Worm (Caenorhabditis elegans): Measurements from ENCODE around the gene Y51A2B.4.

Gene Y51A2B.4

DNA sequence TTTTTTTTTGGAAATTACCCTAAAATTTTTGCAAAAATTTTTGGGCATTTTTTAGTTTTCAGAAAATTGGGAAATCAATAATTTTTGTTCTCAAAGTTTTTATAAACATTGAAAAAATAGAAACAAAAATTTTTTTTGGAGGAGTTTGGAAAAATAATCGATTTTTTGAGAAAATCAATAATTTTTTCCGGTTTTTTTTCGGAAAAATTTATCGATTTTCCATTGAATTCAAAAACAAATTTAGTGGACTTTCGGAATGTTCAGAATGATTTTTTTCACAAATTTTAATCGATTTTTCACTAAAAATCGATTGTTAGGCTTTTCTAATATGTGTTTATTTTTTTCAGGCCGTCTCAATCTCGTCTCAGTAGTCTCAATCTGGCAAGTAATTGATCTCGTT lies 51.3 kb downstream of the Y51A2B.4 start:
- no peak for TF ChIP-seq ztf-22 (GFP tag; optimal IDR thresholded peaks at IDR 0.05)
- no peak for TF ChIP-seq chd-7 (tag; optimal IDR thresholded peaks at IDR 0.05)
- no peak for TF ChIP-seq lin-54 (GFP tag; optimal IDR thresholded peaks at IDR 0.05)
- no peak for TF ChIP-seq atf-7 (tag; optimal IDR thresholded peaks at IDR 0.05)
- TF ChIP-seq unc-62 (GFP tag; optimal IDR thresholded peaks at IDR 0.05), result no peak
- no peak for TF ChIP-seq rpc-1 (optimal IDR thresholded peaks at IDR 0.05)
- no peak for TF ChIP-seq rpc-1 (tag; optimal IDR thresholded peaks at IDR 0.05)
- no peak for TF ChIP-seq somi-1 (GFP tag; optimal IDR thresholded peaks at IDR 0.05)
- no peak for TF ChIP-seq madf-10 (tag; optimal IDR thresholded peaks at IDR 0.05)
- TF ChIP-seq hrde-1 (tag; optimal IDR thresholded peaks at IDR 0.05; ENCODE audit: borderline replicate concordance), result no peak
- TF ChIP-seq lin-26 (GFP tag; IDR thresholded peaks at IDR 0.05), result no peak
- TF ChIP-seq ceh-100 (GFP tag; IDR thresholded peaks at IDR 0.05), result no peak
- TF ChIP-seq mxl-1 (tag; optimal IDR thresholded peaks at IDR 0.05), result no peak
- no peak for TF ChIP-seq nfya-1 (tag; optimal IDR thresholded peaks at IDR 0.05; ENCODE audit: borderline replicate concordance, insufficient read depth)
- no peak for TF ChIP-seq lsy-27 (tag; optimal IDR thresholded peaks at IDR 0.05; ENCODE audit: borderline replicate concordance, insufficient read depth)
- TF ChIP-seq nhr-90 (tag; optimal IDR thresholded peaks at IDR 0.05), result no peak
- no peak for TF ChIP-seq ceh-58 (GFP tag; IDR thresholded peaks at IDR 0.05)
- TF ChIP-seq ccch-3 (GFP tag; optimal IDR thresholded peaks at IDR 0.05), result no peak
- TF ChIP-seq attf-5 (GFP tag; optimal IDR thresholded peaks at IDR 0.05), result no peak
- TF ChIP-seq aptf-2 (GFP tag; conservative IDR thresholded peaks at IDR 0.05), result no peak
- no peak for TF ChIP-seq dox-1 (GFP tag; IDR thresholded peaks at IDR 0.05)
